Fruit fly (Drosophila melanogaster) whole organism, adult: ENCODE measurements around the gene CheA75a.

Experiments
- CG11617 ChIP-seq: fragments of 200-800 bp; sonication (Bioruptor generic); optimal IDR thresholded peaks from 2 replicates; lab custom pipeline; 2017; ENCODE audit warnings: mild to moderate bottlenecking, missing biosample characterization, missing genetic modification reagents, missing genetic modification characterization
- CG12768 ChIP-seq: fragments of 200-800 bp; sonication (Bioruptor generic); optimal IDR thresholded peaks from 2 replicates; lab custom pipeline; 2017; ENCODE audit warnings: missing biosample characterization, missing genetic modification characterization, mild to moderate bottlenecking, moderate library complexity, missing genetic modification reagents
- CG14711 ChIP-seq: fragments of 200-800 bp; sonication (Bioruptor generic); optimal IDR thresholded peaks from 2 replicates; lab custom pipeline; 2018; ENCODE audit warnings: missing biosample characterization, mild to moderate bottlenecking, missing genetic modification characterization, moderate library complexity
- CG1620 ChIP-seq: fragments of 200-800 bp; sonication (Bioruptor generic); optimal IDR thresholded peaks from 2 replicates; lab custom pipeline; 2016; ENCODE audit warnings: missing biosample characterization, missing genetic modification characterization
- CG33017 ChIP-seq: fragments of 200-800 bp; sonication (Bioruptor generic); optimal IDR thresholded peaks from 2 replicates; lab custom pipeline; 2018; ENCODE audit warnings: missing biosample characterization, mild to moderate bottlenecking, missing genetic modification characterization, moderate library complexity
- CG5204 ChIP-seq: fragments of 200-800 bp; sonication (Bioruptor generic); optimal IDR thresholded peaks from 2 replicates; lab custom pipeline; 2016; ENCODE audit warnings: missing biosample characterization, missing genetic modification characterization
- CG7045 ChIP-seq: fragments of 200-800 bp; sonication (Bioruptor generic); optimal IDR thresholded peaks from 2 replicates; lab custom pipeline; 2017; ENCODE audit warnings: missing biosample characterization, mild to moderate bottlenecking, missing genetic modification characterization
- CG7101 ChIP-seq: fragments of 200-800 bp; sonication (Bioruptor generic); optimal IDR thresholded peaks from 2 replicates; lab custom pipeline; 2018; ENCODE audit warnings: missing biosample characterization, mild to moderate bottlenecking, missing genetic modification characterization, moderate library complexity
- Clk ChIP-seq: fragments of 200-800 bp; sonication (Bioruptor generic); optimal IDR thresholded peaks from 2 replicates; lab custom pipeline; 2017; ENCODE audit warnings: missing biosample characterization, missing genetic modification characterization
- Crg-1 ChIP-seq: fragments of 200-800 bp; sonication (Bioruptor generic); optimal IDR thresholded peaks from 2 replicates; lab custom pipeline; 2016; ENCODE audit warnings: missing biosample characterization, missing genetic modification characterization
- Hr96 ChIP-seq: fragments of 200-800 bp; sonication (Bioruptor generic); optimal IDR thresholded peaks from 2 replicates; lab custom pipeline; 2016; ENCODE audit warnings: missing biosample characterization, missing genetic modification characterization
- Mnt ChIP-seq: fragments of 200-800 bp; sonication (Bioruptor generic); optimal IDR thresholded peaks from 2 replicates; lab custom pipeline; 2016; ENCODE audit warnings: missing biosample characterization, mild to moderate bottlenecking, missing genetic modification characterization
- bab1 ChIP-seq: fragments of 200-800 bp; sonication (Bioruptor generic); optimal IDR thresholded peaks from 3 replicates; lab custom pipeline; 2019; ENCODE audit warnings: missing biosample characterization, mild to moderate bottlenecking, missing genetic modification characterization, moderate library complexity
- cic ChIP-seq: fragments of 200-800 bp; sonication (Bioruptor generic); optimal IDR thresholded peaks from 2 replicates; lab custom pipeline; 2017; ENCODE audit warnings: missing biosample characterization, mild to moderate bottlenecking, missing genetic modification characterization, moderate library complexity
- cnc ChIP-seq, 2 experiments: fragments of >200 bp; optimal IDR thresholded peaks; 2 replicates each; lab custom pipeline; 2017
- kay ChIP-seq: fragments of 200-800 bp; sonication (Bioruptor generic); peaks from one replicate; lab custom pipeline; 2016; ENCODE audit warnings: missing biosample characterization, missing genetic modification characterization, borderline replicate concordance
- ovo ChIP-seq: fragments of 200-800 bp; sonication (Bioruptor generic); optimal IDR thresholded peaks from 2 replicates; lab custom pipeline; 2016; ENCODE audit warnings: missing biosample characterization, missing genetic modification characterization
- pad ChIP-seq: fragments of 200-800 bp; sonication (Bioruptor generic); optimal IDR thresholded peaks from 3 replicates; lab custom pipeline; 2017; ENCODE audit warnings: missing biosample characterization, missing genetic modification characterization, mild to moderate bottlenecking, moderate library complexity, missing genetic modification reagents
- tj ChIP-seq: fragments of 200-800 bp; sonication (Bioruptor generic); optimal IDR thresholded peaks from 3 replicates; lab custom pipeline; 2017; ENCODE audit warnings: missing biosample characterization, mild to moderate bottlenecking, missing genetic modification characterization, moderate library complexity
- toe ChIP-seq: fragments of 200-800 bp; sonication (Bioruptor generic); optimal IDR thresholded peaks from 2 replicates; lab custom pipeline; 2016; ENCODE audit warnings: missing biosample characterization, missing genetic modification characterization

The CheA75a gene

DNA sequence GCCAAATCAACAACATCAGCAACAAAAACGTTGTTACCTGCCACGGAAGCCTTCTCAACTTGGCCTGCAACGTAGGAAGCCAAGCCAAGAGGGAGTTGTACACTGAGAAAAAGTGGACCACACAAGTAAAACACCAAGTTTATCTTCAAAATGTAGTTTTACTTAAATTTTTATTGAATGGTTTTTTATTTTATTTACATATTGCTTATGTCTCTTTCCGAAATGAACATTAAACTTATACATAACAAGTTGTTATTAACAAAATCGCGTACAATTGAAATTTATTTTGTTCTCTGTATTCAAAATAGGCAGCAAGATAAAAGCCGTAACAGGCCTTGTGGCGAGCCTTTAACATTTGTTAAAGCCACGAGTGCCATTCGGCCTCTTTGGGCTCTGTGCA, 3.1 kb upstream of the CheA75a start:
- TF ChIP-seq CG12768, result no peak
- no peak for TF ChIP-seq Clk (GFP tag; lab: Kevin White, UChicago)
- no peak for TF ChIP-seq CG7045 (GFP tag; lab: Kevin White, UChicago)
- no peak for TF ChIP-seq Hr96 (GFP tag; lab: Kevin White, UChicago)
- TF ChIP-seq tj (GFP tag; lab: Kevin White, UChicago), result no peak
- TF ChIP-seq toe, result no peak
- no peak for TF ChIP-seq bab1
- no peak for TF ChIP-seq kay (GFP tag; lab: Kevin White, UChicago)
- TF ChIP-seq cnc (optimal IDR thresholded peaks at IDR 0.05; lab: Kevin White, UChicago), result no peak
- TF ChIP-seq pad (GFP tag; lab: Kevin White, UChicago), result no peak
- TF ChIP-seq CG5204 (GFP tag; lab: Kevin White, UChicago), result no peak
- TF ChIP-seq CG7101 (tag; lab: Kevin White, UChicago), result no peak
- TF ChIP-seq cic (GFP tag; lab: Kevin White, UChicago), result no peak
- TF ChIP-seq ovo (GFP tag; lab: Kevin White, UChicago), result no peak
- no peak for TF ChIP-seq CG11617
- no peak for TF ChIP-seq Crg-1
- TF ChIP-seq CG33017, result no peak
- TF ChIP-seq CG1620 (GFP tag; lab: Kevin White, UChicago), result no peak
- TF ChIP-seq Mnt (GFP tag; lab: Kevin White, UChicago), result no peak
- TF ChIP-seq CG14711 (tag; lab: Kevin White, UChicago), result no peak

dm6 chr3L:18250652-18251051, 1.2 kb upstream of the CheA75a start:
- TF ChIP-seq CG33017 (no peak), cic (GFP tag; lab: Kevin White, UChicago) (no peak), cnc (optimal IDR thresholded peaks at IDR 0.05; lab: Kevin White, UChicago) (no peak), pad (GFP tag; lab: Kevin White, UChicago) (no peak), Clk (GFP tag; lab: Kevin White, UChicago) (no peak), Mnt (GFP tag; lab: Kevin White, UChicago) (no peak), ovo (GFP tag; lab: Kevin White, UChicago) (no peak), CG1620 (GFP tag; lab: Kevin White, UChicago) (no peak), tj (GFP tag; lab: Kevin White, UChicago) (no peak), CG7045 (GFP tag; lab: Kevin White, UChicago) (no peak), Hr96 (GFP tag; lab: Kevin White, UChicago) (no peak), toe (no peak), kay (GFP tag; lab: Kevin White, UChicago) (no peak), bab1 (no peak), CG14711 (tag; lab: Kevin White, UChicago) (no peak), CG12768 (no peak), CG7101 (tag; lab: Kevin White, UChicago) (no peak), CG5204 (GFP tag; lab: Kevin White, UChicago) (no peak), Crg-1 (no peak), CG11617 (no peak)

- TF ChIP-seq kay (GFP tag; lab: Kevin White, UChicago), result no peak
- TF ChIP-seq CG7045 (GFP tag; lab: Kevin White, UChicago), result no peak
- TF ChIP-seq ovo (GFP tag; lab: Kevin White, UChicago), result no peak
- no peak for TF ChIP-seq Hr96 (GFP tag; lab: Kevin White, UChicago)
- no peak for TF ChIP-seq CG14711 (tag; lab: Kevin White, UChicago)
- TF ChIP-seq Mnt (GFP tag; lab: Kevin White, UChicago), result no peak
- TF ChIP-seq toe, result no peak
- TF ChIP-seq CG12768, result no peak
- no peak for TF ChIP-seq CG5204 (GFP tag; lab: Kevin White, UChicago)
- TF ChIP-seq Clk (GFP tag; lab: Kevin White, UChicago), result no peak
- no peak for TF ChIP-seq CG11617
- no peak for TF ChIP-seq bab1
- TF ChIP-seq tj (GFP tag; lab: Kevin White, UChicago), result no peak
- no peak for TF ChIP-seq CG33017
- no peak for TF ChIP-seq cnc (optimal IDR thresholded peaks at IDR 0.05; lab: Kevin White, UChicago)
- TF ChIP-seq CG1620 (GFP tag; lab: Kevin White, UChicago), result no peak
Measured at dm6 chr3L:18257001-18257400, 5.1 kb downstream of the CheA75a start.

DNA sequence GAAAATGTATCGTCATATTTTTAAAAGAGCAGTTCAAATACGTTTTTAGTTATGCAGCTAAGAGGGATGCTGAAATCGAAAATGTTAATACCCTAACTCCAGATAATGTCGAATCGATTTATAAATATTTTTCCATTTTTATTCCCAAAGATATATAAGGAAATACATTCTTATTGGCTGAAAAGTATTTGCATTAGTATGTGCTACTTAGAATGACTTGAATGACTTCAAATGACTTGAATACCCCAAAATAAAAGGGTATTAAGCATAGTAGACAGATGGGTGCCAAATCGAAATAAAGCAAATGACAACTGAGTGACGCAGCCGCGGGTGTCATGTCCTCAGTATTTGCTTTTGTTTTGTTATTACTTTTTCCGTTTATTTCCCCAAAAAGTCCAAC, 6.9 kb downstream of the CheA75a start:
- TF ChIP-seq CG5204 (GFP tag; lab: Kevin White, UChicago), result no peak

DNA sequence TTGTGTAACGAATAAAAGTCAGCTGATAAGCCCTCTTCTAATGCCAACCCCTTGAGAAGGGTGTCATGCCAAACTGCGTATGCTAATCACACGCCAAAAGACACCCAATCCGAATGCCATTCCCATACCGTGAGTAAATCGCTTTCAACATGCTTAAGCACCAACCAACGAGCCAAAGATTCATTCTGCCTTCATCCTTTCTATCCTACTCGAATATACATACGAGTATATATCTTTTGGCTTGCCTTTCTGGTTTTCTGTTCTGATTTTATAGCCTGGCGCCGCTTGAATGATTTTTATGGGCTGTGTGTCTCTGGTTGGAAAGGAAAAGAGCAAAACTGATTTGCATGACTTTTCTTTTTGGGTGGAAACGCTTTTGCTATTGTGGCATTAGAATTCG, 13.7 kb downstream of the CheA75a start:
- no peak for TF ChIP-seq Mnt (GFP tag; lab: Kevin White, UChicago)
- no peak for TF ChIP-seq Clk (GFP tag; lab: Kevin White, UChicago)
- no peak for TF ChIP-seq CG14711 (tag; lab: Kevin White, UChicago)
- no peak for TF ChIP-seq CG12768
- no peak for TF ChIP-seq CG1620 (GFP tag; lab: Kevin White, UChicago)
- no peak for TF ChIP-seq tj (GFP tag; lab: Kevin White, UChicago)
- no peak for TF ChIP-seq Hr96 (GFP tag; lab: Kevin White, UChicago)
- no peak for TF ChIP-seq Crg-1
- no peak for TF ChIP-seq cic (GFP tag; lab: Kevin White, UChicago)
- TF ChIP-seq ovo (GFP tag; lab: Kevin White, UChicago), result no peak
- TF ChIP-seq CG33017, result no peak
- TF ChIP-seq toe, result no peak

DNA sequence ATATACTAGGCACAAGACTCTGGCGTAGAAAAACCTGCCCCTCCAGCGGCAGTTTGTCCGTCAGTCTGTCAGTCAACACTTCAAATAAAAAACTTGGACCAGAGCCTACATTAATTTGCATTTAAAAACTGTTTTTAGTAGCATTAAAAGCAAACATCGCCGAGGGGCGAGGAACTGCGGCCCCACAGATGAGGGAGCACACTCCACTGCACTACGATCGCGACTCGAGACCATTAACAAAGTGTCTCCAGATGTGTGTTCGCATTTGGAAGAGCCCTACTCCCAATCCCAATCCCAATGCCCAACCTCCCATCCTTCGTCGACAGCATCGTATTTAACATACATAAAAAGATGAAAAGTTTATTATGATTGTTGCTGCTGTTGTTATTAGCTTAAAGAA, 14.6 kb downstream of the CheA75a start:
- TF ChIP-seq CG33017 (no peak), CG12768 (no peak), tj (GFP tag; lab: Kevin White, UChicago) (no peak), cic (GFP tag; lab: Kevin White, UChicago) (no peak), CG5204 (GFP tag; lab: Kevin White, UChicago) (no peak)
